Fruit fly (Drosophila melanogaster): ENCODE data around the gene bou.

Gene bou

dm6 chrX:7004101-7004700 lies 17.9 kb downstream of the bou start (continued):
- TF ChIP-seq CG1603 (tag; optimal IDR thresholded peaks at IDR 0.05) (peak; percentile 90), CG7556 (GFP tag; optimal IDR thresholded peaks at IDR 0.05) (peak; percentile 86), Neu2 (GFP tag; optimal IDR thresholded peaks at IDR 0.05; ENCODE audit: borderline replicate concordance) (peak; percentile 44), Dip3 (GFP tag; optimal IDR thresholded peaks at IDR 0.05) (peak; percentile 19), CG10979 (tag; optimal IDR thresholded peaks at IDR 0.05) (peak; percentile 75), CG7928 (GFP tag; optimal IDR thresholded peaks at IDR 0.05) (peak; percentile 46), CG14965 (GFP tag; optimal IDR thresholded peaks at IDR 0.05; ENCODE audit: borderline replicate concordance) (peak; percentile 85), insv (GFP tag; optimal IDR thresholded peaks at IDR 0.05) (peak; percentile 23 to 69), CG9797 (GFP tag; optimal IDR thresholded peaks at IDR 0.05) (peak; percentile 33), Side (GFP tag; optimal IDR thresholded peaks at IDR 0.05) (peak; percentile 90), CG7786 (GFP tag; optimal IDR thresholded peaks at IDR 0.05) (peak; percentile 73), wor (GFP tag; IDR thresholded peaks at IDR 0.05) (no peak), CG17186 (GFP tag; optimal IDR thresholded peaks at IDR 0.05) (peak; percentile 78), Atf6 (GFP tag; IDR thresholded peaks at IDR 0.05) (peak; percentile 83), CG10274 (GFP tag; optimal IDR thresholded peaks at IDR 0.05) (peak; percentile 57), CG43689 (GFP tag; IDR thresholded peaks at IDR 0.05) (no peak), stc (GFP tag; IDR thresholded peaks at IDR 0.05) (peak; percentile 57; the same call in 1 of the 2 replicates), CG4360 (GFP tag; IDR thresholded peaks at IDR 0.05) (peak; percentile 62), her (GFP tag; optimal IDR thresholded peaks at IDR 0.05) (peak; percentile 87), MESR4 (GFP tag; optimal IDR thresholded peaks at IDR 0.05) (peak; percentile 24), CG9817 (tag; optimal IDR thresholded peaks at IDR 0.05) (peak; percentile 44), onecut (GFP tag; IDR thresholded peaks at IDR 0.05) (peak; percentile 83), gsb-n (tag; optimal IDR thresholded peaks at IDR 0.05) (peak; percentile 92), sens (GFP tag) (peak; percentile 99), CG1792 (GFP tag; optimal IDR thresholded peaks at IDR 0.05) (peak; percentile 77), Fer1 (GFP tag; optimal IDR thresholded peaks at IDR 0.05) (peak; percentile 74), kay (GFP tag; optimal IDR thresholded peaks at IDR 0.05) (peak; percentile 75), Awh (GFP tag; IDR thresholded peaks at IDR 0.05) (peak; percentile 90), ssp (GFP tag; IDR thresholded peaks at IDR 0.05) (no peak), tll (GFP tag; optimal IDR thresholded peaks at IDR 0.05) (peak in 1 of 2 experiments; percentile 66), pfk (GFP tag; optimal IDR thresholded peaks at IDR 0.05) (peak; percentile 66), Ets65A (GFP tag) (peak; percentile 65), CG2116 (GFP tag; optimal IDR thresholded peaks at IDR 0.05) (peak; percentile 72), CG2129 (GFP tag; IDR thresholded peaks at IDR 0.05; ENCODE audit: partially characterized antibody) (no peak), yki (optimal IDR thresholded peaks at IDR 0.05) (no peak), CG6683 (GFP tag; optimal IDR thresholded peaks at IDR 0.05) (peak; percentile 67), B-H1 (GFP tag; IDR thresholded peaks at IDR 0.05) (peak; percentile 52; the same call in 1 of the 3 replicates), gfzf (GFP tag; optimal IDR thresholded peaks at IDR 0.05) (no peak), CG30020 (tag; optimal IDR thresholded peaks at IDR 0.05) (peak; percentile 21), CG17359 (tag; optimal IDR thresholded peaks at IDR 0.05) (peak; percentile 83), CG13296 (GFP tag; optimal IDR thresholded peaks at IDR 0.05) (peak; percentile 67), Bdp1 (GFP tag; optimal IDR thresholded peaks at IDR 0.05) (peak; percentile 85), ro (GFP tag; IDR thresholded peaks at IDR 0.05) (no peak), fu2 (GFP tag; optimal IDR thresholded peaks at IDR 0.05) (peak; percentile 26), ci (GFP tag; IDR thresholded peaks at IDR 0.05) (peak; percentile 89), tio (GFP tag; optimal IDR thresholded peaks at IDR 0.05) (peak; percentile 88), Hr51 (GFP tag; optimal IDR thresholded peaks at IDR 0.05) (peak in 1 of 2 experiments; percentile 89), nerfin-1 (tag; optimal IDR thresholded peaks at IDR 0.05) (peak; percentile 83), fd3F (GFP tag; optimal IDR thresholded peaks at IDR 0.05) (peak; percentile 51), Pdp1 (GFP tag; optimal IDR thresholded peaks at IDR 0.05) (peak; percentile 64 to 76)
